Fruit fly (Drosophila melanogaster) whole organism, embryonic: ENCODE data around the gene PGRP-LE.
A peak's percentile ranks its signal among the peaks of the same experiment; 100 is the strongest.

Experiments used
- Bgb ChIP-seq: fragments of 200-800 bp; sonication (Bioruptor generic); IDR thresholded peaks from 2 replicates; pipeline ENCODE4 v1.3.6; 2022; ENCODE audit warnings: missing biosample characterization, missing genetic modification characterization; ENCODE audit not compliant: partially characterized antibody
- CG10147 ChIP-seq: fragments of 200-800 bp; sonication (Bioruptor generic); optimal IDR thresholded peaks from 2 replicates; lab custom pipeline; 2019; ENCODE audit warnings: missing biosample characterization, mild to moderate bottlenecking, missing genetic modification characterization, moderate library complexity
- CG1024 ChIP-seq: fragments of 200-800 bp; sonication (Bioruptor generic); IDR thresholded peaks from 2 replicates; pipeline ENCODE4 v1.3.6; 2022; ENCODE audit warnings: missing biosample characterization, missing genetic modification characterization
- CG11093 ChIP-seq: fragments of 200-800 bp; sonication (Bioruptor generic); IDR thresholded peaks from 3 replicates; pipeline ENCODE4 v1.3.6; 2022; ENCODE audit warnings: missing biosample characterization, missing genetic modification characterization
- CG11695 ChIP-seq: fragments of 200-800 bp; sonication (Bioruptor generic); IDR thresholded peaks from 3 replicates; pipeline ENCODE4 v1.3.6; 2022; ENCODE audit warnings: missing biosample characterization, missing genetic modification characterization
- CG12104 ChIP-seq: fragments of 200-800 bp; sonication (Bioruptor generic); optimal IDR thresholded peaks from 3 replicates; lab custom pipeline; 2016; ENCODE audit warnings: missing biosample characterization, missing genetic modification characterization
- CG2129 ChIP-seq: fragments of 200-800 bp; sonication (Bioruptor generic); IDR thresholded peaks from 2 replicates; pipeline ENCODE4 v1.3.6; 2022; ENCODE audit warnings: missing biosample characterization, missing genetic modification characterization; ENCODE audit not compliant: partially characterized antibody
- CG2199 ChIP-seq: fragments of 200-800 bp; sonication (Bioruptor generic); IDR thresholded peaks from 3 replicates; pipeline ENCODE4 v1.3.6; 2022; ENCODE audit warnings: missing biosample characterization, missing genetic modification characterization
- CG30020 ChIP-seq: fragments of 200-800 bp; optimal IDR thresholded peaks from 2 replicates; lab custom pipeline; 2019; ENCODE audit warnings: missing biosample characterization, mild to moderate bottlenecking, missing genetic modification characterization, moderate library complexity
- CG34224 ChIP-seq: fragments of 200-800 bp; sonication (Bioruptor generic); IDR thresholded peaks from 3 replicates; pipeline ENCODE4 v1.3.6; 2022; ENCODE audit warnings: missing biosample characterization, missing genetic modification characterization; ENCODE audit not compliant: partially characterized antibody
- CG42726 ChIP-seq: fragments of 200-800 bp; sonication (Bioruptor generic); IDR thresholded peaks from 2 replicates; pipeline ENCODE4 v1.3.6; 2022; ENCODE audit warnings: missing biosample characterization, missing genetic modification characterization; ENCODE audit not compliant: partially characterized antibody
- CG4424 ChIP-seq: fragments of 200-800 bp; sonication (Bioruptor generic); optimal IDR thresholded peaks from 3 replicates; lab custom pipeline; 2016; ENCODE audit warnings: missing biosample characterization, missing genetic modification characterization
- CG5245 ChIP-seq: fragments of 200-800 bp; sonication (Bioruptor generic); optimal IDR thresholded peaks from 3 replicates; lab custom pipeline; 2016; ENCODE audit warnings: missing biosample characterization, missing genetic modification characterization
- CG7357 ChIP-seq: fragments of 200-800 bp; sonication (Bioruptor generic); IDR thresholded peaks from 3 replicates; pipeline ENCODE4 v1.3.6; 2022; ENCODE audit warnings: missing biosample characterization, missing genetic modification characterization
- CG8359 ChIP-seq: fragments of 200-800 bp; sonication (Bioruptor generic); optimal IDR thresholded peaks from 2 replicates; lab custom pipeline; 2017; ENCODE audit warnings: missing biosample characterization, mild to moderate bottlenecking, missing genetic modification characterization, borderline replicate concordance
- CG9727 ChIP-seq: fragments of 200-800 bp; sonication (Bioruptor generic); optimal IDR thresholded peaks from 3 replicates; lab custom pipeline; 2017; ENCODE audit warnings: missing biosample characterization, mild to moderate bottlenecking, missing genetic modification characterization
- CHES-1-like ChIP-seq: fragments of 200-800 bp; sonication (Bioruptor generic); optimal IDR thresholded peaks from 2 replicates; lab custom pipeline; 2016; ENCODE audit warnings: missing biosample characterization, missing genetic modification characterization
- Dll ChIP-seq: fragments of 200-800 bp; sonication (Bioruptor generic); IDR thresholded peaks from 4 replicates; pipeline ENCODE4 v1.3.6; 2022; ENCODE audit warnings: missing biosample characterization, missing genetic modification characterization; ENCODE audit not compliant: partially characterized antibody
- GATAe ChIP-seq: fragments of 200-800 bp; sonication (Bioruptor generic); conservative IDR thresholded peaks from 2 replicates; pipeline ENCODE4 v1.3.6; 2022; ENCODE audit warnings: missing biosample characterization, missing genetic modification characterization
- HLH4C ChIP-seq: fragments of 200-800 bp; sonication (Bioruptor generic); IDR thresholded peaks from 3 replicates; pipeline ENCODE4 v1.3.6; 2022; ENCODE audit warnings: missing biosample characterization, missing genetic modification characterization; ENCODE audit not compliant: partially characterized antibody
- Hmx ChIP-seq: fragments of 200-800 bp; sonication (Bioruptor generic); optimal IDR thresholded peaks from 2 replicates; lab custom pipeline; 2016; ENCODE audit warnings: missing biosample characterization, missing genetic modification characterization
- MBD-R2 ChIP-seq: fragments of 200-800 bp; sonication (Bioruptor generic); IDR thresholded peaks from 2 replicates; pipeline ENCODE4 v1.3.6; 2022; ENCODE audit warnings: missing biosample characterization, missing genetic modification characterization
- Mad ChIP-seq: fragments of 200-800 bp; sonication (Bioruptor generic); optimal IDR thresholded peaks from 2 replicates; lab custom pipeline; 2016; ENCODE audit warnings: missing biosample characterization, missing genetic modification characterization
- Med ChIP-seq: fragments of 200-800 bp; sonication (Bioruptor generic); peaks from one replicate; lab custom pipeline; 2016; ENCODE audit warnings: missing biosample characterization, missing genetic modification characterization, mild to moderate bottlenecking, inconsistent platforms, moderate library complexity
- Mrtf ChIP-seq: fragments of 200-800 bp; sonication (Bioruptor generic); IDR thresholded peaks from 3 replicates; pipeline ENCODE4 v1.3.6; 2022; ENCODE audit warnings: missing biosample characterization, missing genetic modification characterization
- Oli ChIP-seq: fragments of 200-800 bp; sonication (Bioruptor generic); optimal IDR thresholded peaks from 2 replicates; lab custom pipeline; 2018; ENCODE audit warnings: missing biosample characterization, mild to moderate bottlenecking, missing genetic modification characterization, moderate library complexity
- Opbp ChIP-seq: fragments of 200-800 bp; sonication (Bioruptor generic); IDR thresholded peaks from 3 replicates; pipeline ENCODE4 v1.3.6; 2022; ENCODE audit warnings: missing biosample characterization, missing genetic modification characterization; ENCODE audit not compliant: partially characterized antibody
- Ptx1 ChIP-seq: fragments of 200-800 bp; sonication (Bioruptor generic); IDR thresholded peaks from 2 replicates; pipeline ENCODE4 v1.3.6; 2022; ENCODE audit warnings: missing biosample characterization, missing genetic modification characterization
- Scr ChIP-seq: fragments of 200-800 bp; sonication (Bioruptor generic); IDR thresholded peaks from 2 replicates; pipeline ENCODE4 v1.3.6; 2022; ENCODE audit warnings: missing biosample characterization, missing genetic modification characterization; ENCODE audit not compliant: partially characterized antibody
- Sin3A ChIP-seq: fragments of >200 bp; optimal IDR thresholded peaks from 2 replicates; lab custom pipeline; 2018
- Ssrp ChIP-seq: fragments of 200-800 bp; sonication (Bioruptor generic); optimal IDR thresholded peaks from 2 replicates; lab custom pipeline; 2018; ENCODE audit warnings: missing biosample characterization, mild to moderate bottlenecking, missing genetic modification characterization, moderate library complexity
- bigmax ChIP-seq: fragments of 200-800 bp; sonication (Bioruptor generic); optimal IDR thresholded peaks from 2 replicates; lab custom pipeline; 2018; ENCODE audit warnings: missing biosample characterization, mild to moderate bottlenecking, missing genetic modification characterization
- cad ChIP-seq: fragments of >200 bp; optimal IDR thresholded peaks from 2 replicates; lab custom pipeline; 2017; ENCODE audit warnings: missing biosample characterization, missing genetic modification characterization
- chn ChIP-seq: fragments of 200-800 bp; sonication (Bioruptor generic); optimal IDR thresholded peaks from 2 replicates; lab custom pipeline; 2016; ENCODE audit warnings: missing biosample characterization, missing genetic modification characterization
- esg ChIP-seq: fragments of 200-800 bp; sonication (Bioruptor generic); conservative IDR thresholded peaks from 2 replicates; pipeline ENCODE4 v1.3.6; 2022; ENCODE audit warnings: missing biosample characterization, missing genetic modification characterization
- exex ChIP-seq: fragments of 200-800 bp; sonication (Bioruptor generic); optimal IDR thresholded peaks from 4 replicates; lab custom pipeline; 2018; ENCODE audit warnings: missing biosample characterization, mild to moderate bottlenecking, missing genetic modification characterization, moderate library complexity
- inv ChIP-seq: fragments of 200-800 bp; sonication (Bioruptor generic); IDR thresholded peaks from 2 replicates; pipeline ENCODE4 v1.3.6; 2022; ENCODE audit warnings: missing biosample characterization, missing genetic modification characterization; ENCODE audit not compliant: partially characterized antibody
- kah ChIP-seq: fragments of 200-800 bp; sonication (Bioruptor generic); optimal IDR thresholded peaks from 2 replicates; lab custom pipeline; 2018; ENCODE audit warnings: missing biosample characterization, mild to moderate bottlenecking, missing genetic modification characterization
- nerfin-2 ChIP-seq: fragments of 200-800 bp; sonication (Bioruptor generic); IDR thresholded peaks from 2 replicates; pipeline ENCODE4 v1.3.6; 2022; ENCODE audit warnings: missing biosample characterization, missing genetic modification characterization; ENCODE audit not compliant: partially characterized antibody
- pb ChIP-seq: fragments of 200-800 bp; sonication (Bioruptor generic); optimal IDR thresholded peaks from 3 replicates; lab custom pipeline; 2016; ENCODE audit warnings: missing biosample characterization, missing genetic modification characterization
- pfk ChIP-seq: fragments of 200-800 bp; sonication (Bioruptor generic); optimal IDR thresholded peaks from 2 replicates; lab custom pipeline; 2018; ENCODE audit warnings: missing biosample characterization, mild to moderate bottlenecking, missing genetic modification characterization, moderate library complexity
- phol ChIP-seq: fragments of 200-800 bp; sonication (Bioruptor generic); optimal IDR thresholded peaks from 3 replicates; lab custom pipeline; 2018; ENCODE audit warnings: missing biosample characterization, mild to moderate bottlenecking, missing genetic modification characterization, moderate library complexity
- prd ChIP-seq, 3 experiments: fragments of >200 bp in 2 of 3; fragments of 200-800 bp in 1 of 3; sonication (Bioruptor generic) in 1 of 3; optimal IDR thresholded peaks in 2 of 3; IDR thresholded peaks in 1 of 3; 2 replicates in 2 of 3; 3 replicates in 1 of 3; pipeline versions ENCODE4 v1.3.6 to Lab custom; 2017 to 2022; ENCODE audit warnings: missing biosample characterization in 1 of 3, missing genetic modification characterization in 1 of 3
- sens ChIP-seq: fragments of 200-800 bp; sonication (Bioruptor generic); peaks from one replicate; lab custom pipeline; 2016; ENCODE audit warnings: missing biosample characterization, missing genetic modification characterization
- stc ChIP-seq: fragments of 200-800 bp; sonication (Bioruptor generic); IDR thresholded peaks from 2 replicates; pipeline ENCODE4 v1.3.6; 2022; ENCODE audit warnings: missing biosample characterization, missing genetic modification characterization
- tna ChIP-seq: fragments of 200-800 bp; sonication (Bioruptor generic); IDR thresholded peaks from 2 replicates; pipeline ENCODE4 v1.3.6; 2022; ENCODE audit warnings: missing biosample characterization, missing genetic modification characterization; ENCODE audit not compliant: partially characterized antibody
- unc-4 ChIP-seq: fragments of 200-800 bp; sonication (Bioruptor generic); IDR thresholded peaks from 2 replicates; pipeline ENCODE4 v1.3.6; 2022; ENCODE audit warnings: missing biosample characterization, missing genetic modification characterization; ENCODE audit not compliant: partially characterized antibody

PGRP-LE gene

dm6 chrX:15761298-15761640 is 42.4 kb downstream of the PGRP-LE start (continued):
- TF ChIP-seq kah (GFP tag; lab: Kevin White, UChicago) (no peak), esg (no peak), CG2199 (GFP tag; lab: Robert Waterston, UW) (no peak), MBD-R2 (GFP tag; lab: Robert Waterston, UW) (peak; percentile 46), Ssrp (tag; lab: Kevin White, UChicago) (no peak), chn (GFP tag; lab: Kevin White, UChicago) (no peak), CG5245 (GFP tag; lab: Kevin White, UChicago) (no peak), unc-4 (GFP tag; lab: Robert Waterston, UW) (no peak), tna (no peak), CG11093 (GFP tag; lab: Robert Waterston, UW) (no peak)

- no peak for TF ChIP-seq bigmax
- no peak for TF ChIP-seq Mrtf (GFP tag; lab: Robert Waterston, UW)
- TF ChIP-seq Ptx1 (GFP tag; lab: Robert Waterston, UW), result no peak
- no peak for TF ChIP-seq Mad (GFP tag; lab: Kevin White, UChicago)
- peak; percentile 48 for TF ChIP-seq Sin3A (lab: Kevin White, UChicago)
- no peak for TF ChIP-seq CG12104 (GFP tag; lab: Kevin White, UChicago)
- TF ChIP-seq CHES-1-like (GFP tag; lab: Kevin White, UChicago), result peak; percentile 20
- peak; percentile 58 for TF ChIP-seq sens (GFP tag; lab: Kevin White, UChicago)
- TF ChIP-seq Dll (GFP tag; lab: Robert Waterston, UW), result peak; percentile 85; the same call in 3 of the 4 replicates
- no peak for TF ChIP-seq Hmx (GFP tag; lab: Kevin White, UChicago)
- TF ChIP-seq CG4424 (GFP tag; lab: Kevin White, UChicago), result peak; percentile 12
- TF ChIP-seq HLH4C (GFP tag; lab: Robert Waterston, UW), result peak; percentile 91
- TF ChIP-seq pb (GFP tag; lab: Kevin White, UChicago), result no peak
- no peak for TF ChIP-seq stc (GFP tag; lab: Robert Waterston, UW)
- peak; percentile 96 for TF ChIP-seq CG30020 (tag; lab: Kevin White, UChicago)
- no peak for TF ChIP-seq CG10147 (GFP tag; lab: Kevin White, UChicago)
- peak; percentile 48 for TF ChIP-seq Med
- TF ChIP-seq CG42726 (GFP tag; lab: Robert Waterston, UW), result peak; percentile 88
- peak; percentile 92 for TF ChIP-seq nerfin-2 (GFP tag; lab: Robert Waterston, UW)
- TF ChIP-seq exex (tag; lab: Kevin White, UChicago), result peak; percentile 8
- no peak for TF ChIP-seq GATAe
- no peak for TF ChIP-seq CG9727 (GFP tag; lab: Kevin White, UChicago)
- no peak for TF ChIP-seq chn (GFP tag; lab: Kevin White, UChicago)
- peak; percentile 12 for TF ChIP-seq phol
- TF ChIP-seq Oli, result no peak
- peak; percentile 86 for TF ChIP-seq Scr (GFP tag; lab: Robert Waterston, UW)
- peak; percentile 11; the same call in 1 of the 2 replicates for TF ChIP-seq CG1024
- no peak for TF ChIP-seq prd (optimal IDR thresholded peaks at IDR 0.05; lab: Kevin White, UChicago)
- TF ChIP-seq prd (GFP tag; IDR thresholded peaks at IDR 0.05; lab: Robert Waterston, UW), result no peak
- TF ChIP-seq cad (GFP tag; lab: Kevin White, UChicago), result no peak
- TF ChIP-seq CG11695, result 0 out of 3 replicates have a peak, but pooled peaks have one; percentile 22
- peak; percentile 87 for TF ChIP-seq CG34224 (GFP tag; lab: Robert Waterston, UW)
- TF ChIP-seq Bgb, result peak; percentile 93
- peak; percentile 85 for TF ChIP-seq CG7357 (GFP tag; lab: Robert Waterston, UW)
- peak; percentile 89 for TF ChIP-seq pfk (GFP tag; lab: Kevin White, UChicago)
- peak; percentile 88 for TF ChIP-seq inv (GFP tag; lab: Robert Waterston, UW)
- TF ChIP-seq Opbp (GFP tag; lab: Robert Waterston, UW), result peak; percentile 94
- no peak for TF ChIP-seq CG8359 (GFP tag; lab: Kevin White, UChicago)
- peak; percentile 81 for TF ChIP-seq CG2129 (GFP tag; lab: Robert Waterston, UW)
Measured at dm6 chrX:15760447-15761297, 43.0 kb downstream of the PGRP-LE start, which contains the start of the genes Graf and mRpL3. TSS of gene Graf (minus strand) at chrX:15760733. TSS of gene mRpL3 (plus strand) at chrX:15761248.
